Fruit fly (Drosophila melanogaster): ENCODE measurements around the gene Rsod.

Rsod gene

DNA sequence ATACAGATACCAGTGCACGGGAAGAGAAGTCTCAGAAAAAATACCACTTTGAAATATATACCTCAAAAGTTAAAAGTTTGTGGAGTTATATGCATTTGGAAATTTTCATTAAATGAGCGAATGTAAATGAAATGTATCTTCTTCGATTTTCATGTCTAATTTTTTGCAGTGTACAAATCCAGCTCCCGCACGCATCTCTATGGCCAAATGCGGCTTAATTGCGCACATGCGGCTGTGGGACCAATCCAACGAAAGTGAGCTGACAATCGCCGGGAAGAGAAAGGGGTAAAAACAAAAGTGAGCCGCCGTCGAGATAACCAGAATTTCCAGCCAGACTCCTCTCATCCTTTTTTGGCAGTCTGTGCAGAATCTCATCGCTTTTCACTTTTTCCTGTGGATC, 6.8 kb downstream of the Rsod start:
- TF ChIP-seq CG14711 (tag; optimal IDR thresholded peaks at IDR 0.05) (no peak), CG5204 (GFP tag; optimal IDR thresholded peaks at IDR 0.05) (no peak), cic (GFP tag; optimal IDR thresholded peaks at IDR 0.05) (no peak), bab1 (GFP tag; optimal IDR thresholded peaks at IDR 0.05) (no peak), toe (GFP tag; optimal IDR thresholded peaks at IDR 0.05) (no peak), ovo (GFP tag; optimal IDR thresholded peaks at IDR 0.05) (no peak), Clk (GFP tag; optimal IDR thresholded peaks at IDR 0.05) (no peak), Hr96 (GFP tag; optimal IDR thresholded peaks at IDR 0.05) (no peak), CG7101 (tag; optimal IDR thresholded peaks at IDR 0.05) (no peak), tj (GFP tag; optimal IDR thresholded peaks at IDR 0.05) (no peak), kay (GFP tag; ENCODE audit: borderline replicate concordance) (no peak), cnc (optimal IDR thresholded peaks at IDR 0.05) (no peak), CG7045 (GFP tag; optimal IDR thresholded peaks at IDR 0.05) (no peak), Crg-1 (GFP tag; optimal IDR thresholded peaks at IDR 0.05) (no peak), CG12768 (GFP tag; optimal IDR thresholded peaks at IDR 0.05) (no peak)

DNA sequence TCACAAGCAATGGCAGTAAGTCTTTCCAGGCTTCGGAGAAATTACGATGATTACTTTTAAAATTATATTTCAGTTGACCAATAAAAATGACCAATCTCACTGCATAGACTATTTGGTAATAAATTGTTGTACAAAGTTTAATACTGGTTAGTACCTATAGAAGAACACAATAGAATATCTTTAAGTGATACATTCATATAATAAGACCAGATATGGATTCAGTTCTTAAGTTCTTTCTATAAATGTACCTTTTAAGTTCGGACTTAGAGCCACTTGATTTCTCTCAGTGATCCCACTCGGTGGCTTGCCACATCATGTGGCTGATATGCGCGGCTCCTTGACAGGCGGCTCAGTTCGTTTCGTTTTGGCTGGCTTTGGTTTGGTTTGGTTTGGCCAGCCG, 7.8 kb downstream of the Rsod start:
- no peak for TF ChIP-seq cnc (optimal IDR thresholded peaks at IDR 0.05)
- TF ChIP-seq CG7045 (GFP tag; optimal IDR thresholded peaks at IDR 0.05) = no peak
- TF ChIP-seq tj (GFP tag; optimal IDR thresholded peaks at IDR 0.05) = no peak
- TF ChIP-seq Crg-1 (GFP tag; optimal IDR thresholded peaks at IDR 0.05) = no peak
- TF ChIP-seq bab1 (GFP tag; optimal IDR thresholded peaks at IDR 0.05) = no peak
- TF ChIP-seq CG12768 (GFP tag; optimal IDR thresholded peaks at IDR 0.05) = no peak
- TF ChIP-seq cic (GFP tag; optimal IDR thresholded peaks at IDR 0.05) = no peak
- no peak for TF ChIP-seq CG7101 (tag; optimal IDR thresholded peaks at IDR 0.05)
- TF ChIP-seq pad (GFP tag; optimal IDR thresholded peaks at IDR 0.05) = no peak
- TF ChIP-seq CG1620 (GFP tag; optimal IDR thresholded peaks at IDR 0.05) = no peak
- TF ChIP-seq Clk (GFP tag; optimal IDR thresholded peaks at IDR 0.05) = no peak
- no peak for TF ChIP-seq CG5204 (GFP tag; optimal IDR thresholded peaks at IDR 0.05)
- TF ChIP-seq kay (GFP tag; ENCODE audit: borderline replicate concordance) = no peak
- no peak for TF ChIP-seq CG11617 (GFP tag; optimal IDR thresholded peaks at IDR 0.05)
- no peak for TF ChIP-seq CG33017 (tag; optimal IDR thresholded peaks at IDR 0.05)
- no peak for TF ChIP-seq CG14711 (tag; optimal IDR thresholded peaks at IDR 0.05)
- no peak for TF ChIP-seq Mnt (GFP tag; optimal IDR thresholded peaks at IDR 0.05)
- TF ChIP-seq ovo (GFP tag; optimal IDR thresholded peaks at IDR 0.05) = no peak
- TF ChIP-seq toe (GFP tag; optimal IDR thresholded peaks at IDR 0.05) = no peak

DNA sequence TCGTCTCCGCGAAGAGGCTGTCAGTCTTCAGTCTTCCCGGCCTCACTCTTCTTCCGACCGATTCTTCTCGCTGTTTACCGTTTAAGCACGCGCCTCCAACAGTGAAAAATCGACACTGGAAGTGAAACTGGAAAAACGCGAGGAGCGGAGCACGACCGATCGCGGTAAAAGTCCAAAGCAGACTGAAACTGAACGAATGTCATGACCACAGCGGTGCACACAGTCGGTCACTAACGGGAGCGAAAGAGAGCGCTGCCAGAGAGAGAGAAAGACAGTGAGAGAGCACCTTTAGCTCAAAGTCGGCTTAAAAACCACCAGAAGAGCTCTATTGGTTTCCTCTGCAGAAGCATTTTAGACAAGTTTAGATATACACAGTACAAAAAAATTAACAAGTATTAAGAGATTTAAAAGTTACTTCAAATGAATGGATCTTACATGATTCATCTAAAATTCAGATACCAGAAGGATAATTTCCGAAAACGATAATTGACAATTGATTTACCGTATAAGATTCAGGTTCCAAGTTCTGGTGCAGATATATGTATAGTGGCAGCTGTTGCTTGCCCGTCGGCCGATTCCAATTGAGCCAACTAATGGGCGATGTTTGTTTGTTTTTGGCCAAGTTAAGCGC, 10.6 kb downstream of the Rsod start, which contains the start of gene CG11498:
TSS of gene CG11498 (minus strand) at position 162 of the 631 bp plus-strand sequence.
- TF ChIP-seq CG1620 (GFP tag; optimal IDR thresholded peaks at IDR 0.05) (no peak), cic (GFP tag; optimal IDR thresholded peaks at IDR 0.05) (no peak), CG7101 (tag; optimal IDR thresholded peaks at IDR 0.05) (no peak), CG7045 (GFP tag; optimal IDR thresholded peaks at IDR 0.05) (no peak), bab1 (GFP tag; optimal IDR thresholded peaks at IDR 0.05) (no peak), toe (GFP tag; optimal IDR thresholded peaks at IDR 0.05) (no peak)

DNA sequence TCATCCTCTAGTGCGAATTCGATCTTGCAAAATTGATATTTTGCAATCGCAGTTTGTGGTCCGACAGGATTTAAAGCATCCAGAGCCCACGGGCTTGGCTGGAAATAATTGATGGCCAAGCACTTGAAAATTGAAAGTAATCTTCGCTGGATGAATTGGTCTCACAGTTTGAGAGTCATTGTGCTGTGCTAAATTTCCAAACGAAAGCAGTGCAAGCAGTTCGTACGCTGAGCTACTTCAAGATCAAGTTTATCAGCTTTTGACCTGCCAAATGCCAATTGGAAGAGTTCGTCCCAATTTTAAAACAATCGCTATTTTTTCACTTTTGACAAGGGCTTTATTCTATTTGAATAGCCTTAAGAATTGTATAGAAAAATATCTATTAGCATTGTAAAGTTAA, 17.1 kb downstream of the Rsod start:
- TF ChIP-seq cic (GFP tag; optimal IDR thresholded peaks at IDR 0.05) (no peak), Crg-1 (GFP tag; optimal IDR thresholded peaks at IDR 0.05) (no peak), Hr96 (GFP tag; optimal IDR thresholded peaks at IDR 0.05) (no peak), CG7101 (tag; optimal IDR thresholded peaks at IDR 0.05) (no peak), tj (GFP tag; optimal IDR thresholded peaks at IDR 0.05) (no peak), toe (GFP tag; optimal IDR thresholded peaks at IDR 0.05) (no peak), Clk (GFP tag; optimal IDR thresholded peaks at IDR 0.05) (no peak)

DNA sequence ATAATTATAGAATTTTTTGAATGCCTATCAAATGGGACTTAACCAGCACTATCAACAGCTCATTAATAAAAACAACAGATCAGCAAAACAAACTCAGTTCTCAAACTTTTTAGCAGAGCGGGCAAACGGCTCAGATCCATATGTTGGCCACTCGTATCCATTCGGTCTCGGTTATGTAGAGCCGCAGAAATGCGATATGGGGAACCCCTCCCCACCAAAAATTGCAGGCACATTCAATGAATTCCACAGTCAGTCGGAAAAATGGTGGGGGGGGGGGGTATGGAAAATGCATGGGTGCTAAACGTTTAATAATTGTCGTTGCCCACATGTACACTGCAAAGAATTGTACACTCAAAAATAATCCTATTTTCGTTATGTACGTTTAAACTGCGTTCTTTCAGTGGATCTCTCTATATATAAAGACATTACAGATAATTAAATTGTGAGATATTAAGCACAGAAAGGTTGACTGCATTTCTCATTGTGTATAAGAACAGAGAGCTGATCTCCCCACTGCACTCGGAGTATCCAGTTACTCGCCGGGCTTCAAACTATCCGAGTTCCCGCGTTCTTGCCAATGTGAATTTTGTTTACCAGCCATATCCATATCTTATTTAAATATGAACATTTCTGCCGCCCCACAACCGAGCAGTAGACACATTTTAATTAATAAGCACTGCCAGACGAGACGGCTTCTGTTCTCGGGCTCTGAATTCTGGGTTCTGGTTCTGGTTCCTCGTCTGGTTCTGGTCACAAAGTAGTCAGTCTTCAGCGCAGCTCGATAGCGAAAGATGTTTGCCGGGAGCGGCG, 19.5 kb downstream of the Rsod start, which contains the start of gene CG15529:
TSS of gene CG15529 (plus strand) at position 760 of the 810 bp plus-strand sequence.
- peak; percentile 46 for TF ChIP-seq CG14711 (tag; optimal IDR thresholded peaks at IDR 0.05)
- TF ChIP-seq CG33017 (tag; optimal IDR thresholded peaks at IDR 0.05) = peak; percentile 40
- no peak for TF ChIP-seq cic (GFP tag; optimal IDR thresholded peaks at IDR 0.05)
- no peak for TF ChIP-seq kay (GFP tag; ENCODE audit: borderline replicate concordance)
- TF ChIP-seq bab1 (GFP tag; optimal IDR thresholded peaks at IDR 0.05) = peak; percentile 62
- peak; percentile 84 for TF ChIP-seq CG12768 (GFP tag; optimal IDR thresholded peaks at IDR 0.05)
- peak; percentile 54 for TF ChIP-seq toe (GFP tag; optimal IDR thresholded peaks at IDR 0.05)
- TF ChIP-seq Clk (GFP tag; optimal IDR thresholded peaks at IDR 0.05) = peak; percentile 65
- peak; percentile 73 for TF ChIP-seq CG7045 (GFP tag; optimal IDR thresholded peaks at IDR 0.05)
- peak; percentile 8 for TF ChIP-seq ovo (GFP tag; optimal IDR thresholded peaks at IDR 0.05)
- peak; percentile 53 for TF ChIP-seq pad (GFP tag; optimal IDR thresholded peaks at IDR 0.05)
- peak; percentile 43 for TF ChIP-seq Crg-1 (GFP tag; optimal IDR thresholded peaks at IDR 0.05)
- TF ChIP-seq CG5204 (GFP tag; optimal IDR thresholded peaks at IDR 0.05) = peak; percentile 72
- TF ChIP-seq CG7101 (tag; optimal IDR thresholded peaks at IDR 0.05) = peak; percentile 77
- TF ChIP-seq cnc (optimal IDR thresholded peaks at IDR 0.05) = no peak
- peak; percentile 94 for TF ChIP-seq tj (GFP tag; optimal IDR thresholded peaks at IDR 0.05)
- no peak for TF ChIP-seq Mnt (GFP tag; optimal IDR thresholded peaks at IDR 0.05)
- peak; percentile 62 for TF ChIP-seq CG1620 (GFP tag; optimal IDR thresholded peaks at IDR 0.05)
- TF ChIP-seq Hr96 (GFP tag; optimal IDR thresholded peaks at IDR 0.05) = peak; percentile 71
- TF ChIP-seq CG11617 (GFP tag; optimal IDR thresholded peaks at IDR 0.05) = peak; percentile 38

DNA sequence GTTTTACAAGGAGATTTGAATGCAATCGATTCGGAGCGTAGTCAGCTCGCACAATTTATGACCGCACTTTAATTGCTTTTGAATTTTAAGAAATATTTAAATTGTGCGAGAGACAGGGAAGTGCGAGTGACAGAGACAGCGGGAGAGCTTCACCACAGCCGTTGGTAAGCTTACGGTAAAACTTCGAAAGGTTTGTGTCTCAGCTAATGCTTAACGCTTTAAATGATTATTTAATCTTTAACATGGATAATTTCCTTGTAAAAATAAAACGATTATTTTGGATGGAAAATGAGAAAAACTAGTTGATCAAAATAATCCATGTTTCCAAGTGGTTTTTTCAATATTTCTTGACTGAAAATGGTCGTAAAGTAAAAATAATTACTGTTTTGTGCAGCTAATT, 20.4 kb downstream of the Rsod start:
- TF ChIP-seq CG1620 (GFP tag; optimal IDR thresholded peaks at IDR 0.05) (no peak), bab1 (GFP tag; optimal IDR thresholded peaks at IDR 0.05) (no peak), CG33017 (tag; optimal IDR thresholded peaks at IDR 0.05) (no peak), CG5204 (GFP tag; optimal IDR thresholded peaks at IDR 0.05) (no peak), ovo (GFP tag; optimal IDR thresholded peaks at IDR 0.05) (no peak), toe (GFP tag; optimal IDR thresholded peaks at IDR 0.05) (no peak), CG7045 (GFP tag; optimal IDR thresholded peaks at IDR 0.05) (no peak), Crg-1 (GFP tag; optimal IDR thresholded peaks at IDR 0.05) (no peak), kay (GFP tag; ENCODE audit: borderline replicate concordance) (no peak), tj (GFP tag; optimal IDR thresholded peaks at IDR 0.05) (no peak), Mnt (GFP tag; optimal IDR thresholded peaks at IDR 0.05) (no peak), CG11617 (GFP tag; optimal IDR thresholded peaks at IDR 0.05) (no peak), Hr96 (GFP tag; optimal IDR thresholded peaks at IDR 0.05) (no peak), CG12768 (GFP tag; optimal IDR thresholded peaks at IDR 0.05) (no peak), cic (GFP tag; optimal IDR thresholded peaks at IDR 0.05) (no peak), CG7101 (tag; optimal IDR thresholded peaks at IDR 0.05) (no peak), CG14711 (tag; optimal IDR thresholded peaks at IDR 0.05) (no peak)

Measured in whole organism, adult.